Worm (Caenorhabditis elegans) whole organism, L4/young adult: Measurements from ENCODE around the gene wdr-4.

Experiments
- W03F9.2 ChIP-seq: fragments of 150-350 bp; optimal IDR thresholded peaks from 2 replicates; lab custom pipeline; 2014; ENCODE audit warnings: missing biosample characterization, missing genetic modification characterization
- dao-5 ChIP-seq: sonication (generic microtip); optimal IDR thresholded peaks from 2 replicates; lab custom pipeline; 2016; ENCODE audit warnings: missing genotype, missing genetic modification characterization, moderate library complexity, missing compliant biosample characterization
- him-1 ChIP-seq: sonication (generic microtip); optimal IDR thresholded peaks from 2 replicates; lab custom pipeline; 2016; ENCODE audit warnings: missing genotype, missing genetic modification reagents, missing genetic modification characterization, missing compliant biosample characterization

The wdr-4 gene

DNA sequence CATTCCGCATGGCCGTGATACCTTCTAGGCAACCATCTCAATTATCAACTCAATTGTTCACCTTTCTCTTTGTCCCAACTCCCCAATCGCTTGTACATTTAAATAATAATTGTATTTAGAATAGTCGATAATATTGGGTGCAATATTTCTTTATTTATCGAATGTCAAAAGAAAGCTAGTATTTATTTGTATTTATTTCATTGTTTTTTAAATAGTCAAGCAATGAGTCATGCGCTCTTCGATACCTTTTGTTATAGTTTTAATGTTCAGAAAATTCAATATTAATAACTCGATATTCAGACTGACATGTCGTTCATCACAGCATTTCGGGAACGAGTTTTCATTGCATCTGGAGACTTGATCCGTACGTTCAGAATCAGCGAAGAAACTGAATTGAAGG, at the start of gene wdr-4:
Gene wdr-4 (plus strand): TSS at position 301 of the 400 bp plus-strand sequence.
- no peak for TF ChIP-seq W03F9.2 (tag; lab: Kevin White, UChicago)
- no peak for TF ChIP-seq him-1
- TF ChIP-seq dao-5 (tag; lab: Kevin White, UChicago): no peak

DNA sequence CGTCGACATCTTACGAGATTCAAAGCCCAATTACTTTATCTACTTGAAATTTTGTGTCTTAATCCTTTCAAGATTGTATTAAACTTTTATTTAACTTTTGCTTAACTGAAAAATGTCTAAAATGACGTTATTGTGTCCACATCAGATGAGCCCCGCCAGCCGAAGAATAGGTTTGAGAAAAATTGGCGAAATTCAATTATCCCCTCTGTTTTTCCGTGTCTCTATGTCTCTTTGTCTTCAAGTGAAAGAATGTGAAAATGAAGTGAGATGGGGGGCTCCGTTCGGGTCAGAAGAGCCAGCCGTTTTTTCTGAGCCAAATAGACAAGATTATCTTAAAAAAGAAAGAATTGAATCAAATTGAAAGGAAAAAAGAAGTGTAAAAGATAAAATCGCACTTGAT, 48.3 kb upstream of the wdr-4 start:
- no peak for TF ChIP-seq him-1
- TF ChIP-seq W03F9.2 (tag; lab: Kevin White, UChicago): no peak
- no peak for TF ChIP-seq dao-5 (tag; lab: Kevin White, UChicago)

DNA sequence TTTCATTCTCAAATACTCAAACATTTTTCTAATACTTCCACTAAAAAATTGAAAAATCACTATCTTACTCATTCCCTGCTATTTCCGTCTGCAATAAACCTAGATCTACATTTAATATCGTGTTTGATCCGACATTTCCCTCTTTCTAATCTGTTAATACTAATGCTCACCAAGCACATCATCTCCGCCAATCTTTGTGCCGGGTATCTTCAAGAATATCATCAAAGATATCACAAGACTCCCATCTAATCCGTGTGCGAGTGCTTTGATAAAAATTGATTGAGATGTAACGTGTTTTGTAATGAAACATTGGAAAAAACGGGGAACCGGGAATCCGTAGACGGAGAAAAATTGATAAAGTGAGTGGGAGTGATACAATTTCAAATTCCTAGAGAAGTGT, 46.3 kb upstream of the wdr-4 start:
- TF ChIP-seq him-1: no peak
- TF ChIP-seq W03F9.2 (tag; lab: Kevin White, UChicago): no peak
- TF ChIP-seq dao-5 (tag; lab: Kevin White, UChicago): no peak

DNA sequence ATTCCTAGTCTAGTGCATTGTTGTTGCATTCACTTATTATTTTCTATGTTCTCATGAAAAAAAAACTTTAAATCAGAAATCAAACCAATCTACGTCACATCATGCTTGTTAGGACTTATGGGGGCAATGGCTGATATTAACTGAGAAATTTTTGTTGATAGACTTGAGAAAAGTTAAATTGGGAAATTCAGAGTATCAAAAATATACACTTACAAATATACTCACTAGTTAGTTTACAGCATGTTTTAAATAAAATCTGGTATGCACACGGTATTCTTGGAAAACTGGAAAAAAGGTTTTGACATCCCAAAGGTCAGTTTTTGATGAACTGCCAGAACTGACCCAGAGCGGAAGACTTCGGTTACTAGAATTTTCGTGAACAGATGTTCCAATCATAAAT, 44.6 kb upstream of the wdr-4 start:
- TF ChIP-seq dao-5 (tag; lab: Kevin White, UChicago): no peak
- TF ChIP-seq W03F9.2 (tag; lab: Kevin White, UChicago): no peak
- no peak for TF ChIP-seq him-1

DNA sequence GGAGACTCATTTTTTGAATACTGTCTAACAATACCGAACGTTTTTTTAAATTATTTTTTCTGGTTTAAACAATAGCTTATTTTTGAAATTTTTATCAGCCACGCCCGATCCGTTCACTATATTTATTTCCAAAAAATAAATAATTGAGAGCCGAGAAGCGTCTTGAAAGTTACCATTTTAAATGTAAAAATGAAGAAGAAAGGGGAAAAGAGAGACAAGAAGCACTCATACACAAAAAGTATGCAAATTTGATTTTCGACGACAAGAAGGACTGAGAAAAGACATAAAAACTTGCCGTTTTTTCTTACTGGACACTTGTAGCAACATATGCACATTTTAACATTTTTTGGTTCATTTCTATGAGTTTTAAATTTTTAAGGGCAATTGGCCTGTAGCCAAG, 43.8 kb upstream of the wdr-4 start:
- no peak for TF ChIP-seq W03F9.2 (tag; lab: Kevin White, UChicago)
- TF ChIP-seq him-1: no peak
- TF ChIP-seq dao-5 (tag; lab: Kevin White, UChicago): no peak

- TF ChIP-seq W03F9.2 (tag; lab: Kevin White, UChicago) (no peak), dao-5 (tag; lab: Kevin White, UChicago) (no peak), him-1 (no peak)
These were observed 35.1 kb upstream of the wdr-4 start for ce11 chrIII:6690490-6690889.

- no peak for TF ChIP-seq dao-5 (tag; lab: Kevin White, UChicago)
- TF ChIP-seq W03F9.2 (tag; lab: Kevin White, UChicago): no peak
These were observed 32.3 kb upstream of the wdr-4 start for ce11 chrIII:6693285-6693684.

ce11 chrIII:6695189-6695588, 30.4 kb upstream of the wdr-4 start:
- TF ChIP-seq dao-5 (tag; lab: Kevin White, UChicago) (no peak), him-1 (peak; percentile 66), W03F9.2 (tag; lab: Kevin White, UChicago) (no peak)

- no peak for TF ChIP-seq him-1
- no peak for TF ChIP-seq dao-5 (tag; lab: Kevin White, UChicago)
- TF ChIP-seq W03F9.2 (tag; lab: Kevin White, UChicago): no peak
These were observed 20.1 kb upstream of the wdr-4 start, which contains the start of gene F37A4.6 for ce11 chrIII:6705515-6705914. TSS of gene F37A4.6 (plus strand) at chrIII:6705815.

DNA sequence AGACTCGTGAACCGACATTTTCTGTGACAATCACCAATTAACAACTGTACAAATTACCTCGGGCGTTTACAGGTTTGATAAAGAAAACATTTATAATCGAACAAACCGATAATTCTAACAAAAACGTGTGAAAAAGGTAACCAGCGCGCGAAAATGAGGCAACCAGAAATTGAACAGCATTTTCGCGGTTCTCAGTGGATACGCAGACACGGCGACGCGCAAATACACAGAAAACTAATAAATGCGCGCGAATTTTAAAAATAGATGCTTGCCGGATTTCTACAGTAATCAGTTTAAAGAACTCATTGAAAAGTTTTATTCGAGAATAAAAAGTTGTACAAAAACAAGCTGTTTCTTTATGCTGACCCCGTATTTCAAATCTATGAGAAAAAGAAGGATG, 15.6 kb upstream of the wdr-4 start, which contains the start of gene isw-1:
Gene isw-1 (minus strand): TSS at position 118 of the 400 bp plus-strand sequence.
- TF ChIP-seq dao-5 (tag; lab: Kevin White, UChicago) (no peak), him-1 (no peak), W03F9.2 (tag; lab: Kevin White, UChicago) (no peak)

DNA sequence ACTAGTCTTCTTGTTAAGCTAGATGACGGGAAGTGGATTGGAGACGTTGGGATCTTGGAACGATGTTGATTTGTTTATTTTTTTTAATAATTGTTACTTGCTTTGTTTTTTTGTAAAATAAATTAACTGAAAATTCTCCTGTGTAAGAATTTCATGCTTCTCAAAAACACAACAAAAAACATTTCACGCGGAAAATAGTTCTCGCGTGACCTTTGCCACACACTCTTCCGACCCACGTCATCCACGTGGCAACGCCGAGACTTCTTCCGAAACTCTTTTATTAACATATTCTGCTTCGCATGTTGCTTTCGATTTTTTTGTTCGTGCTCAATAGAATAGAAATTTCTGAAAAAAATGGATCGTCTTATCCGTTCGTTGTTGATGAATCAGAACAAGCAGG, 14.0 kb upstream of the wdr-4 start, which contains the start of gene F37A4.5:
Gene F37A4.5 (plus strand): TSS at position 301 of the 400 bp plus-strand sequence.
- TF ChIP-seq dao-5 (tag; lab: Kevin White, UChicago) (no peak), him-1 (no peak), W03F9.2 (tag; lab: Kevin White, UChicago) (no peak)

- TF ChIP-seq him-1 (no peak), dao-5 (tag; lab: Kevin White, UChicago) (no peak), W03F9.2 (tag; lab: Kevin White, UChicago) (no peak)
These were observed 12.3 kb upstream of the wdr-4 start, which contains the start of gene F37A4.4 for ce11 chrIII:6713266-6713665. TSS of gene F37A4.4 (plus strand) at chrIII:6713566.

- TF ChIP-seq dao-5 (tag; lab: Kevin White, UChicago): no peak
- TF ChIP-seq him-1: no peak
- TF ChIP-seq W03F9.2 (tag; lab: Kevin White, UChicago): no peak
These were observed 7.3 kb upstream of the wdr-4 start, which contains the start of gene F37A4.3 for ce11 chrIII:6718270-6718669. TSS of gene F37A4.3 (plus strand) at chrIII:6718570.

DNA sequence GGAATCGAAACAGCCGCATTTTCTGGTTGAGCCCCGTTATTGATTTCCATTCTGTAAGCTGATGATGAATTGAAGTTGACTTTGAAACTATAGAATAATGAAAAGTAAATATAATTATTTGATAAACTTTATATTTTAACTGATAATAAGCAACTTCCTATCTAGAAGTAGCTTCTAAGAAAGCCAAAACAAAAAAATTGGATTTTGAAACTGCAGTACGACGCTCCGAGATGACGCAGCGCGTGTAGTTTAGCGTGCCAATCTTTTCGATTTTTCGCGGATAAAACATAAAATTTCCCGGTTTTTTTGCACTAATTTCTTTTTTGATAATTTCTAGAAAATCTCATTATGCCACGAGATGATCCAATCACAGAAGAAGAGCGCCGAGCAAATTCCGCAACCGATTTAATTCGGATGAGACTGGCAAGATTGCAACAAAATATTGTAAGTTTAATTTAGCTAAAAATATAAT, 3.3 kb upstream of the wdr-4 start, which contains the start of the genes bath-41 and F37A4.2:
Gene bath-41 (minus strand): TSS at position 51 of the 472 bp plus-strand sequence.
Gene F37A4.2 (plus strand): TSS at position 247 of the 472 bp plus-strand sequence.
- TF ChIP-seq dao-5 (tag; lab: Kevin White, UChicago) (no peak), W03F9.2 (tag; lab: Kevin White, UChicago) (no peak), him-1 (no peak)

- TF ChIP-seq W03F9.2 (tag; lab: Kevin White, UChicago): no peak
- TF ChIP-seq dao-5 (tag; lab: Kevin White, UChicago): no peak
- TF ChIP-seq him-1: no peak
These were observed 2.5 kb upstream of the wdr-4 start, which contains the start of gene F37A4.1 for ce11 chrIII:6723089-6723488. TSS of gene F37A4.1 (plus strand) at chrIII:6723389.
